Worm (Caenorhabditis elegans): ENCODE data around the gene mlc-3.

ce11 chrIII:5586925-5587324, 22.1 kb downstream of the mlc-3 start, which contains the start of gene F56D2.2:
- no peak for TF ChIP-seq ztf-4 (tag; optimal IDR thresholded peaks at IDR 0.05)
- TF ChIP-seq unc-62 (GFP tag; optimal IDR thresholded peaks at IDR 0.05), result no peak
- TF ChIP-seq R02D3.7 (tag; optimal IDR thresholded peaks at IDR 0.05), result no peak
- no peak for TF ChIP-seq crh-2 (tag; optimal IDR thresholded peaks at IDR 0.05)
- no peak for TF ChIP-seq nhr-25 (tag; optimal IDR thresholded peaks at IDR 0.05)
- no peak for TF ChIP-seq nhr-237 (tag; optimal IDR thresholded peaks at IDR 0.05)
- TF ChIP-seq aly-2 (tag; optimal IDR thresholded peaks at IDR 0.05), result no peak
